Fruit fly (Drosophila melanogaster): Measurements from ENCODE around the gene CG7824.
A peak's percentile ranks its signal among the peaks of the same experiment; 100 is the strongest.

The CG7824 gene

DNA sequence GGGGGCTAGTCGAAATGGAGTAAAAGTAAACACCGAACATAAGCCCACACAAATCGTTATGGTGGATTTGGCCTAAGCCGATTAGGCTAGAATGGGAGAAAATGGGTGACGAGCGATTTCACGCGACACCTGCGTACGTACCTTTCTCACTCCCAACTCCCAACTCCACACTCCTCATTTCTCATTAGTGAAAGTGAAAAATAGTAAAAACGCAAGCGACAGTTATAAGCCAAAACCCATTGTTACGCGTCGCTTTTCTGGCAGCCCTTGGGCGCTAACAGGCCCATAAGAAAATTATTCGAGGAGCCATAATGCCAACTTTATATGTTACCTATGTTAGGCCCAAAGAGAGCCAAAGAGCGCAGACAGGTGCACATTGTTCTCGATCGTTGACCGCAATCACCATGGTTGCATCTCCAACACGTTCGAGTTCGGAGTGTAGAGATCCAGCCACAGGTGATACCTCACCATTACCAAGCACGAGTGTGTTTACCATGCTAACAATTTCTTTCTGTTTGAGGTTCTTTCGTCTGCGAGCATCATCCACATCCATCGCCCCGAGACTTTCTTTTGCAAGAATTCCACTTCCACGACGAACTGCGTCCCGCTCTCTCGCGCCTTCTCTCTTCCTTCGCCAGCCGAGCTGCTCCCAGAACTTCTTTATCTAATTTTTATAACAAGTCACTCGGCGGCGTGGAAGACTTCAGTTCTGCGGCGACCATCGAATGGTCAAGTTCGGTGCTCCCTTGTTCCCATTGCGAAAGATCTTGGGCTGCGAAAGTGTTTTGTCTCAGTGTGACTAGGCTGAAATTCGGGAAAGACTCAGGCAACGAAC lies 40.1 kb downstream of the CG7824 start, which contains the start of gene neo:
Gene neo (plus strand): TSS at position 698 of the 835 bp plus-strand sequence.
- no peak for TF ChIP-seq CG1647 (GFP tag; optimal IDR thresholded peaks at IDR 0.05)
- TF ChIP-seq lilli (GFP tag; optimal IDR thresholded peaks at IDR 0.05), result no peak
- no peak for TF ChIP-seq Dek (tag; optimal IDR thresholded peaks at IDR 0.05)
- no peak for TF ChIP-seq NC2β (GFP tag; optimal IDR thresholded peaks at IDR 0.05)
- peak; percentile 22 for TF ChIP-seq D (optimal IDR thresholded peaks at IDR 0.05)
- no peak for TF ChIP-seq D (GFP tag; optimal IDR thresholded peaks at IDR 0.05)
- peak; percentile 85 for TF ChIP-seq Ets65A (GFP tag)
- TF ChIP-seq CG1024 (GFP tag; IDR thresholded peaks at IDR 0.05), result no peak
- peak; percentile 97 for TF ChIP-seq Blimp-1 (GFP tag; optimal IDR thresholded peaks at IDR 0.05)
- TF ChIP-seq Hr3 (GFP tag; optimal IDR thresholded peaks at IDR 0.05), result no peak
- TF ChIP-seq CG17568 (GFP tag; optimal IDR thresholded peaks at IDR 0.05), result no peak
- no peak for TF ChIP-seq cg (GFP tag; optimal IDR thresholded peaks at IDR 0.05)
- no peak for TF ChIP-seq CG32772 (GFP tag; IDR thresholded peaks at IDR 0.05)
- peak; percentile 44 for TF ChIP-seq sens (GFP tag)
- TF ChIP-seq CG33213 (GFP tag; optimal IDR thresholded peaks at IDR 0.05), result no peak
- no peak for TF ChIP-seq slp2 (GFP tag; optimal IDR thresholded peaks at IDR 0.05)
- no peak for TF ChIP-seq kay (GFP tag; optimal IDR thresholded peaks at IDR 0.05)
- no peak for TF ChIP-seq CG6791 (GFP tag; IDR thresholded peaks at IDR 0.05; ENCODE audit: partially characterized antibody)
- peak; percentile 41 for TF ChIP-seq CG3163 (GFP tag; optimal IDR thresholded peaks at IDR 0.05)
- no peak for TF ChIP-seq CG10462 (GFP tag; optimal IDR thresholded peaks at IDR 0.05)
- no peak for TF ChIP-seq CG30020 (tag; optimal IDR thresholded peaks at IDR 0.05)
- no peak for TF ChIP-seq p53 (GFP tag; optimal IDR thresholded peaks at IDR 0.05)
- no peak for TF ChIP-seq jing (GFP tag; optimal IDR thresholded peaks at IDR 0.05)
- no peak for TF ChIP-seq nerfin-1 (tag; optimal IDR thresholded peaks at IDR 0.05)
- no peak for TF ChIP-seq CTCF (GFP tag; optimal IDR thresholded peaks at IDR 0.05)
- no peak for TF ChIP-seq Lhr (GFP tag; optimal IDR thresholded peaks at IDR 0.05)
- no peak for TF ChIP-seq Nf-YC (tag; optimal IDR thresholded peaks at IDR 0.05)
- TF ChIP-seq CG11456 (GFP tag; IDR thresholded peaks at IDR 0.05), result no peak
- no peak for TF ChIP-seq croc (GFP tag; conservative IDR thresholded peaks at IDR 0.05)
- no peak for TF ChIP-seq yki (optimal IDR thresholded peaks at IDR 0.05)
- TF ChIP-seq CG3407 (GFP tag; optimal IDR thresholded peaks at IDR 0.05), result no peak
- no peak for TF ChIP-seq crp (GFP tag; optimal IDR thresholded peaks at IDR 0.05)
- TF ChIP-seq jumu (GFP tag; optimal IDR thresholded peaks at IDR 0.05), result no peak
- no peak for TF ChIP-seq gem (tag; optimal IDR thresholded peaks at IDR 0.05)
- TF ChIP-seq sob (GFP tag; IDR thresholded peaks at IDR 0.05), result no peak
- TF ChIP-seq tll (GFP tag; optimal IDR thresholded peaks at IDR 0.05), result no peak
- no peak for TF ChIP-seq CG9215 (GFP tag; IDR thresholded peaks at IDR 0.05)
- no peak for TF ChIP-seq amos (GFP tag; IDR thresholded peaks at IDR 0.05; ENCODE audit: partially characterized antibody)
- TF ChIP-seq caup (GFP tag; optimal IDR thresholded peaks at IDR 0.05; ENCODE audit: severe bottlenecking), result no peak
- no peak for TF ChIP-seq z (GFP tag; IDR thresholded peaks at IDR 0.05)
- TF ChIP-seq Scr (GFP tag; IDR thresholded peaks at IDR 0.05; ENCODE audit: partially characterized antibody), result no peak
- TF ChIP-seq CG1832 (GFP tag; optimal IDR thresholded peaks at IDR 0.05), result no peak
- no peak for TF ChIP-seq nau (GFP tag; optimal IDR thresholded peaks at IDR 0.05)
- TF ChIP-seq Sry-δ (GFP tag; optimal IDR thresholded peaks at IDR 0.05), result no peak
- no peak for TF ChIP-seq CG2678 (tag; optimal IDR thresholded peaks at IDR 0.05)
- TF ChIP-seq CG9797 (GFP tag; optimal IDR thresholded peaks at IDR 0.05), result no peak
- peak; percentile 68 for TF ChIP-seq Med (GFP tag)
- no peak for TF ChIP-seq zen (tag; optimal IDR thresholded peaks at IDR 0.05)
- no peak for TF ChIP-seq CG42726 (GFP tag; IDR thresholded peaks at IDR 0.05; ENCODE audit: partially characterized antibody)
- no peak for TF ChIP-seq B-H2 (GFP tag; optimal IDR thresholded peaks at IDR 0.05)
